Fruit fly (Drosophila melanogaster): ENCODE measurements around the gene Hexo2.

The Hexo2 gene

DNA sequence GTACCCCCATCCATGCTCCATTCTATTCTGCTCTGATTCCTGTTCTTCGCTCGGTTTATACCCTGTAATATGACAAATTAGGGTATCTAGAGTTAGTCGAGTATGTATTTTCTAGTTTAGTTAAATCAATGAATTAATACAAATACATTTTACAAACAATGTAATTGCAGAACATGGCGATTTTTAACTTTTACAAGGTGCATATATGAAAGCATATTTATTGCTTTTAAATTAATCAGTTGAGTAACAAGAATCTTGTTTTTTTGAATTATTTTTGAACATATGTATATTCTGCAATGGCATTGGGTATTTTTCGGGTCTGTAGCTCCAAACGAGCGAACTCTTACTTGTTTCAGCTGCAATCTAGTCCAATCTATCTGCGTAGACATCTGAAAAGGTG, 38.2 kb downstream of the Hexo2 start:
- TF ChIP-seq Hnf4 (GFP tag; optimal IDR thresholded peaks at IDR 0.05) = no peak
- TF ChIP-seq usp (GFP tag; optimal IDR thresholded peaks at IDR 0.05) = no peak
- no peak for TF ChIP-seq woc (GFP tag; optimal IDR thresholded peaks at IDR 0.05)
- no peak for TF ChIP-seq br (GFP tag; optimal IDR thresholded peaks at IDR 0.05)
- TF ChIP-seq pan (optimal IDR thresholded peaks at IDR 0.05) = no peak
- no peak for TF ChIP-seq lola (GFP tag; optimal IDR thresholded peaks at IDR 0.05)
- no peak for TF ChIP-seq dsf (GFP tag; optimal IDR thresholded peaks at IDR 0.05; ENCODE audit: borderline replicate concordance)
- TF ChIP-seq foxo (GFP tag; optimal IDR thresholded peaks at IDR 0.05) = no peak
- TF ChIP-seq Dif (GFP tag; optimal IDR thresholded peaks at IDR 0.05; ENCODE audit: partially characterized antibody) = no peak
- TF ChIP-seq rgr (GFP tag; optimal IDR thresholded peaks at IDR 0.05) = no peak
- TF ChIP-seq sv (GFP tag; optimal IDR thresholded peaks at IDR 0.05) = no peak
- TF ChIP-seq sage (GFP tag; optimal IDR thresholded peaks at IDR 0.05) = no peak
- no peak for TF ChIP-seq Hr78 (GFP tag; optimal IDR thresholded peaks at IDR 0.05)
- TF ChIP-seq Myc (optimal IDR thresholded peaks at IDR 0.05) = no peak
- TF ChIP-seq ey (GFP tag; optimal IDR thresholded peaks at IDR 0.05) = no peak
- no peak for TF ChIP-seq Vsx2 (GFP tag; optimal IDR thresholded peaks at IDR 0.05; ENCODE audit: partially characterized antibody)
- no peak for TF ChIP-seq dl (GFP tag; optimal IDR thresholded peaks at IDR 0.05; ENCODE audit: insufficient read depth in 1 of 2, partially characterized antibody in 2 of 2)
- no peak for TF ChIP-seq psq (GFP tag; optimal IDR thresholded peaks at IDR 0.05)
- TF ChIP-seq Dfd (GFP tag; optimal IDR thresholded peaks at IDR 0.05) = no peak
- TF ChIP-seq GATAd (GFP tag; optimal IDR thresholded peaks at IDR 0.05) = no peak

DNA sequence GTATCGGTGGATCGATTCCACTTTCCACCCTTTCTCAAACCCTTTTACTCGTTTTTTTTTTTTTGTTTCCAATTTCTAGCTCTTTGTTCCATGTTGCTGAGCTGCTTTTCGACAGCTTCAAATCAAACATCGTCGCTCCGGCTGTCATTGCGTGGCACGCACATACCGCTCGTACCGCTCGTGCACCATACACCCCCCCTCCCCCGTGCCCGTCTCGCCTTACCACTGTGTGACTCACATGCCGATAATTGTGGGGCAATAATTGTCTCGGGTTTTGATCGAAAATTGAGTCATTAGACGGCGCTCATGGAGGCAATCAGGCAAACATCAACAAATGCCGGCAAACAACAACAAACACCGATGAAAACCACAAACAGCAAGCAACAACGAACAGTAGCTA, 44.3 kb downstream of the Hexo2 start:
- TF ChIP-seq Abd-B (GFP tag; optimal IDR thresholded peaks at IDR 0.05) = no peak
- no peak for TF ChIP-seq GATAd (GFP tag; optimal IDR thresholded peaks at IDR 0.05)
- no peak for TF ChIP-seq usp (GFP tag; optimal IDR thresholded peaks at IDR 0.05)
- no peak for TF ChIP-seq tai (GFP tag; optimal IDR thresholded peaks at IDR 0.05)
- TF ChIP-seq Mio (GFP tag; optimal IDR thresholded peaks at IDR 0.05) = no peak
- TF ChIP-seq fru (GFP tag; optimal IDR thresholded peaks at IDR 0.05) = no peak
- no peak for TF ChIP-seq Vsx2 (GFP tag; optimal IDR thresholded peaks at IDR 0.05; ENCODE audit: partially characterized antibody)
- no peak for TF ChIP-seq OdsH (GFP tag; optimal IDR thresholded peaks at IDR 0.05)
- no peak for TF ChIP-seq Myc (optimal IDR thresholded peaks at IDR 0.05)
- no peak for TF ChIP-seq pan (optimal IDR thresholded peaks at IDR 0.05)
- no peak for TF ChIP-seq woc (GFP tag; optimal IDR thresholded peaks at IDR 0.05)
- no peak for TF ChIP-seq rgr (GFP tag; optimal IDR thresholded peaks at IDR 0.05)
- no peak for TF ChIP-seq sage (GFP tag; optimal IDR thresholded peaks at IDR 0.05)
- TF ChIP-seq Hnf4 (GFP tag; optimal IDR thresholded peaks at IDR 0.05) = no peak
- TF ChIP-seq jim (GFP tag; optimal IDR thresholded peaks at IDR 0.05) = no peak
- TF ChIP-seq br (GFP tag; optimal IDR thresholded peaks at IDR 0.05) = no peak
- TF ChIP-seq Hr78 (GFP tag; optimal IDR thresholded peaks at IDR 0.05) = no peak
- TF ChIP-seq CG32264 (GFP tag; optimal IDR thresholded peaks at IDR 0.05) = no peak

DNA sequence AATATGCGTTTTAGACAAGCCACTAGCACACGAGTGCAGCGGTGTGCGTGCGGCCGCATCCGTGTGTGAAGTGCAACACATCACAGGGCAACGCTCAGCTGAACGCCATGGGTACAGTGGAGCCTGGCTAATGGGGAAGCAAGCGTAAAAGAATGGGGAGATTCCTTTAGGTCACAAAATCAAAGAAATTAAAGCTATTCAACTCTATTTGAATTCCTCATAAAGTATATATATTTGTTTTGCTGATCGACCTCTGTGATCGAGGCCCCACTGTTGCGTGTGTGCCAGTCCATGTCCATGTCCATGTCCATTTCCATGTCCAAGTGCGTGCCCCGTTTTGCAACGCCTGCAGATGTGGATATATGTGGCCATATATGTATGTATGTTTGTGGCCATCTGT, 45.9 kb downstream of the Hexo2 start:
- TF ChIP-seq CG9705 (GFP tag; optimal IDR thresholded peaks at IDR 0.05) (peak; percentile 39), CrebA (GFP tag; optimal IDR thresholded peaks at IDR 0.05; ENCODE audit: borderline replicate concordance) (no peak), ey (GFP tag; optimal IDR thresholded peaks at IDR 0.05) (peak; percentile 64), tai (GFP tag; optimal IDR thresholded peaks at IDR 0.05) (no peak), br (GFP tag; optimal IDR thresholded peaks at IDR 0.05) (peak; percentile 28), psq (GFP tag; optimal IDR thresholded peaks at IDR 0.05) (peak; percentile 22), Hr78 (GFP tag; optimal IDR thresholded peaks at IDR 0.05) (no peak), foxo (GFP tag; optimal IDR thresholded peaks at IDR 0.05) (peak in 1 of 2 experiments; percentile 64), rgr (GFP tag; optimal IDR thresholded peaks at IDR 0.05) (peak; percentile 42), sv (GFP tag; optimal IDR thresholded peaks at IDR 0.05) (no peak), Hnf4 (GFP tag; optimal IDR thresholded peaks at IDR 0.05) (peak; percentile 53), Rel (GFP tag; optimal IDR thresholded peaks at IDR 0.05) (no peak), Rel (tag; optimal IDR thresholded peaks at IDR 0.05) (no peak), h (GFP tag; optimal IDR thresholded peaks at IDR 0.05) (peak; percentile 62), pan (optimal IDR thresholded peaks at IDR 0.05) (no peak), Dfd (GFP tag; optimal IDR thresholded peaks at IDR 0.05) (no peak), Myc (optimal IDR thresholded peaks at IDR 0.05) (no peak), Sp1 (GFP tag; optimal IDR thresholded peaks at IDR 0.05) (peak; percentile 40), lola (GFP tag; optimal IDR thresholded peaks at IDR 0.05) (no peak), Mio (GFP tag; optimal IDR thresholded peaks at IDR 0.05) (no peak), Dif (GFP tag; optimal IDR thresholded peaks at IDR 0.05; ENCODE audit: partially characterized antibody) (no peak), sage (GFP tag; optimal IDR thresholded peaks at IDR 0.05) (no peak), dmrt93B (GFP tag; optimal IDR thresholded peaks at IDR 0.05) (peak; percentile 42), OdsH (GFP tag; optimal IDR thresholded peaks at IDR 0.05) (peak; percentile 35), usp (GFP tag; optimal IDR thresholded peaks at IDR 0.05) (no peak), N (GFP tag; optimal IDR thresholded peaks at IDR 0.05) (no peak), Jra (GFP tag; optimal IDR thresholded peaks at IDR 0.05) (no peak), woc (GFP tag; optimal IDR thresholded peaks at IDR 0.05) (peak; percentile 15), CG32264 (GFP tag; optimal IDR thresholded peaks at IDR 0.05) (no peak), fru (GFP tag; optimal IDR thresholded peaks at IDR 0.05) (peak; percentile 60), Abd-B (GFP tag; optimal IDR thresholded peaks at IDR 0.05) (no peak), HLH106 (tag; optimal IDR thresholded peaks at IDR 0.05) (peak; percentile 65)
